Fruit fly (Drosophila melanogaster) whole organism, embryonic: ENCODE results near the gene Zaf1.

Source experiments
- Asciz ChIP-seq: fragments of 200-800 bp; sonication (Bioruptor generic); optimal IDR thresholded peaks from 2 replicates; lab custom pipeline; 2017; ENCODE audit warnings: missing biosample characterization, mild to moderate bottlenecking, missing genetic modification characterization, missing genetic modification reagents
- CG10209 ChIP-seq: fragments of 200-800 bp; sonication (Bioruptor generic); optimal IDR thresholded peaks from 3 replicates; lab custom pipeline; 2017; ENCODE audit warnings: missing biosample characterization, mild to moderate bottlenecking, missing genetic modification characterization, missing genetic modification reagents
- CG10267 ChIP-seq: fragments of 200-800 bp; sonication (Bioruptor generic); optimal IDR thresholded peaks from 2 replicates; lab custom pipeline; 2018; ENCODE audit warnings: missing biosample characterization, mild to moderate bottlenecking, missing genetic modification characterization, moderate library complexity
- CG10321 ChIP-seq: fragments of 200-800 bp; sonication (Bioruptor generic); IDR thresholded peaks from 2 replicates; pipeline ENCODE4 v1.3.6; 2022; ENCODE audit warnings: missing biosample characterization, missing genetic modification characterization
- CG10366 ChIP-seq: fragments of 200-800 bp; sonication (Bioruptor generic); IDR thresholded peaks from 2 replicates; pipeline ENCODE4 v1.3.6; 2022; ENCODE audit warnings: missing biosample characterization, missing genetic modification characterization
- CG11456 ChIP-seq: fragments of 200-800 bp; sonication (Bioruptor generic); IDR thresholded peaks from 3 replicates; pipeline ENCODE4 v1.3.6; 2022; ENCODE audit warnings: missing biosample characterization, missing genetic modification characterization
- CG12104 ChIP-seq: fragments of 200-800 bp; sonication (Bioruptor generic); optimal IDR thresholded peaks from 3 replicates; lab custom pipeline; 2016; ENCODE audit warnings: missing biosample characterization, missing genetic modification characterization
- CG13287 ChIP-seq: fragments of 200-800 bp; sonication (Bioruptor generic); IDR thresholded peaks from 2 replicates; pipeline ENCODE4 v1.3.6; 2022; ENCODE audit warnings: missing biosample characterization, missing genetic modification characterization; ENCODE audit not compliant: partially characterized antibody
- CG15269 ChIP-seq: fragments of 200-800 bp; sonication (Bioruptor generic); optimal IDR thresholded peaks from 2 replicates; lab custom pipeline; 2018; ENCODE audit warnings: missing biosample characterization, mild to moderate bottlenecking, missing genetic modification characterization, moderate library complexity
- CG15696 ChIP-seq: fragments of 200-800 bp; sonication (Bioruptor generic); optimal IDR thresholded peaks from 2 replicates; lab custom pipeline; 2019; ENCODE audit warnings: missing biosample characterization, mild to moderate bottlenecking, missing genetic modification characterization, moderate library complexity
- CG16779 ChIP-seq: fragments of 200-800 bp; sonication (Bioruptor generic); IDR thresholded peaks from 2 replicates; pipeline ENCODE4 v1.3.6; 2022; ENCODE audit warnings: missing biosample characterization, missing genetic modification characterization
- CG16813 ChIP-seq: fragments of 200-800 bp; sonication (Bioruptor generic); IDR thresholded peaks from 3 replicates; pipeline ENCODE4 v1.3.6; 2022; ENCODE audit warnings: missing biosample characterization, missing genetic modification characterization; ENCODE audit not compliant: partially characterized antibody
- CG17186 ChIP-seq: fragments of 200-800 bp; sonication (Bioruptor generic); optimal IDR thresholded peaks from 3 replicates; lab custom pipeline; 2017; ENCODE audit warnings: missing biosample characterization, missing genetic modification reagents, missing genetic modification characterization
- CG2202 ChIP-seq: fragments of 200-800 bp; sonication (Bioruptor generic); optimal IDR thresholded peaks from 2 replicates; lab custom pipeline; 2018; ENCODE audit warnings: missing biosample characterization, mild to moderate bottlenecking, missing genetic modification characterization
- CG30020 ChIP-seq: fragments of 200-800 bp; optimal IDR thresholded peaks from 2 replicates; lab custom pipeline; 2019; ENCODE audit warnings: missing biosample characterization, mild to moderate bottlenecking, missing genetic modification characterization, moderate library complexity
- CG34422 ChIP-seq: fragments of 200-800 bp; sonication (Bioruptor generic); IDR thresholded peaks from 3 replicates; pipeline ENCODE4 v1.3.6; 2022; ENCODE audit warnings: missing biosample characterization, missing genetic modification characterization
- CG6175 ChIP-seq: fragments of 200-800 bp; sonication (Bioruptor generic); IDR thresholded peaks from 3 replicates; pipeline ENCODE4 v1.3.6; 2022; ENCODE audit warnings: missing biosample characterization, missing genetic modification characterization
- CG6654 ChIP-seq: fragments of 200-800 bp; sonication (Bioruptor generic); optimal IDR thresholded peaks from 2 replicates; lab custom pipeline; 2017; ENCODE audit warnings: missing biosample characterization, mild to moderate bottlenecking, missing genetic modification characterization
- CG6854 ChIP-seq: fragments of 200-800 bp; sonication (Bioruptor generic); optimal IDR thresholded peaks from 3 replicates; lab custom pipeline; 2017; ENCODE audit warnings: missing biosample characterization, mild to moderate bottlenecking, missing genetic modification characterization
- CG7928 ChIP-seq: fragments of 200-800 bp; sonication (Bioruptor generic); optimal IDR thresholded peaks from 2 replicates; lab custom pipeline; 2017; ENCODE audit warnings: missing biosample characterization, mild to moderate bottlenecking, missing genetic modification characterization
- CG8089 ChIP-seq: fragments of 200-800 bp; sonication (Bioruptor generic); optimal IDR thresholded peaks from 3 replicates; lab custom pipeline; 2016; ENCODE audit warnings: missing biosample characterization, missing genetic modification characterization
- CG9215 ChIP-seq: fragments of 200-800 bp; sonication (Bioruptor generic); IDR thresholded peaks from 2 replicates; pipeline ENCODE4 v1.3.6; 2022; ENCODE audit warnings: missing biosample characterization, missing genetic modification characterization
- Chrac-16 ChIP-seq: fragments of 200-800 bp; sonication (Bioruptor generic); optimal IDR thresholded peaks from 3 replicates; lab custom pipeline; 2016; ENCODE audit warnings: missing biosample characterization, missing genetic modification characterization
- Fer1 ChIP-seq: fragments of 200-800 bp; sonication (Bioruptor generic); optimal IDR thresholded peaks from 2 replicates; lab custom pipeline; 2017; ENCODE audit warnings: missing biosample characterization, mild to moderate bottlenecking, missing genetic modification characterization
- Gsc ChIP-seq: fragments of 200-800 bp; sonication (Bioruptor generic); IDR thresholded peaks from 2 replicates; pipeline ENCODE4 v1.3.6; 2022; ENCODE audit warnings: missing biosample characterization, missing genetic modification characterization
- Hmx ChIP-seq: fragments of 200-800 bp; sonication (Bioruptor generic); optimal IDR thresholded peaks from 2 replicates; lab custom pipeline; 2016; ENCODE audit warnings: missing biosample characterization, missing genetic modification characterization
- Lim3 ChIP-seq: fragments of 200-800 bp; sonication (Bioruptor generic); IDR thresholded peaks from 2 replicates; pipeline ENCODE4 v1.3.6; 2022; ENCODE audit warnings: missing biosample characterization, missing genetic modification characterization
- Ravus ChIP-seq: fragments of 200-800 bp; sonication (Bioruptor generic); IDR thresholded peaks from 2 replicates; pipeline ENCODE4 v1.3.6; 2022; ENCODE audit warnings: missing biosample characterization, missing genetic modification characterization
- Rx ChIP-seq: fragments of 200-800 bp; sonication (Bioruptor generic); IDR thresholded peaks from 2 replicates; pipeline ENCODE4 v1.3.6; 2022; ENCODE audit warnings: missing biosample characterization, missing genetic modification characterization
- Sox100B ChIP-seq: fragments of 200-800 bp; sonication (Bioruptor generic); optimal IDR thresholded peaks from 3 replicates; lab custom pipeline; 2018; ENCODE audit warnings: missing biosample characterization, mild to moderate bottlenecking, missing genetic modification characterization
- Usf ChIP-seq: fragments of 200-800 bp; sonication (Bioruptor generic); optimal IDR thresholded peaks from 2 replicates; lab custom pipeline; 2017; ENCODE audit warnings: missing genotype, missing biosample characterization, missing genetic modification characterization
- aop ChIP-seq: fragments of 200-800 bp; sonication (Bioruptor generic); IDR thresholded peaks from 2 replicates; pipeline ENCODE4 v1.3.6; 2022; ENCODE audit warnings: missing biosample characterization, missing genetic modification characterization
- bsh ChIP-seq, 2 experiments: fragments of 200-800 bp; sonication (Bioruptor generic); optimal IDR thresholded peaks; 2 replicates each; lab custom pipeline; 2017 to 2018; ENCODE audit warnings: mild to moderate bottlenecking in 2 of 2, missing biosample characterization in 2 of 2, missing genetic modification characterization in 2 of 2, moderate library complexity in 1 of 2
- btn ChIP-seq: fragments of 200-800 bp; sonication (Bioruptor generic); optimal IDR thresholded peaks from 2 replicates; lab custom pipeline; 2016; ENCODE audit warnings: missing biosample characterization, missing genetic modification characterization
- dmrt99B ChIP-seq: fragments of 200-800 bp; sonication (Bioruptor generic); optimal IDR thresholded peaks from 2 replicates; lab custom pipeline; 2018; ENCODE audit warnings: missing biosample characterization, mild to moderate bottlenecking, missing genetic modification characterization, moderate library complexity
- dpn ChIP-seq, 2 experiments: fragments of 200-800 bp; sonication (Bioruptor generic); optimal IDR thresholded peaks; 3 replicates each; lab custom pipeline; 2016; ENCODE audit warnings: missing biosample characterization in 2 of 2, missing genetic modification characterization in 2 of 2
- exex ChIP-seq: fragments of 200-800 bp; sonication (Bioruptor generic); optimal IDR thresholded peaks from 4 replicates; lab custom pipeline; 2018; ENCODE audit warnings: missing biosample characterization, mild to moderate bottlenecking, missing genetic modification characterization, moderate library complexity
- fd64A ChIP-seq: fragments of 200-800 bp; sonication (Bioruptor generic); optimal IDR thresholded peaks from 3 replicates; lab custom pipeline; 2018; ENCODE audit warnings: missing biosample characterization, mild to moderate bottlenecking, missing genetic modification characterization
- gcm2 ChIP-seq: fragments of 200-800 bp; sonication (Bioruptor generic); optimal IDR thresholded peaks from 2 replicates; lab custom pipeline; 2016; ENCODE audit warnings: missing biosample characterization, missing genetic modification characterization
- gem ChIP-seq: fragments of 200-800 bp; sonication (Bioruptor generic); optimal IDR thresholded peaks from 2 replicates; lab custom pipeline; 2019; ENCODE audit warnings: missing biosample characterization, mild to moderate bottlenecking, missing genetic modification characterization, moderate library complexity
- hkb ChIP-seq, 2 experiments: fragments of 200-800 bp in 1 of 2; fragments of >200 bp in 1 of 2; sonication (Bioruptor generic) in 1 of 2; IDR thresholded peaks in 1 of 2; optimal IDR thresholded peaks in 1 of 2; 2 replicates each; pipeline versions ENCODE4 v1.3.6 to Lab custom; 2017 to 2022; ENCODE audit warnings: missing biosample characterization in 1 of 2, missing genetic modification characterization in 1 of 2
- jing ChIP-seq: fragments of 200-800 bp; sonication (Bioruptor generic); optimal IDR thresholded peaks from 2 replicates; lab custom pipeline; 2018; ENCODE audit warnings: missing biosample characterization, mild to moderate bottlenecking, missing genetic modification characterization
- klu ChIP-seq: fragments of 200-800 bp; sonication (Bioruptor generic); IDR thresholded peaks from 2 replicates; pipeline ENCODE4 v1.3.6; 2022; ENCODE audit warnings: missing biosample characterization, missing genetic modification characterization
- lov ChIP-seq, 2 experiments: fragments of 200-800 bp in 1 of 2; fragments of >200 bp in 1 of 2; sonication (Bioruptor generic) in 1 of 2; IDR thresholded peaks in 1 of 2; optimal IDR thresholded peaks in 1 of 2; 2 replicates in 1 of 2; 3 replicates in 1 of 2; pipeline versions ENCODE4 v1.3.6 to Lab custom; 2017 to 2022; ENCODE audit warnings: missing biosample characterization in 1 of 2, missing genetic modification characterization in 1 of 2
- pho ChIP-seq: fragments of 200-800 bp; sonication (Bioruptor generic); optimal IDR thresholded peaks from 2 replicates; lab custom pipeline; 2016; ENCODE audit warnings: missing biosample characterization, missing genetic modification characterization
- sima ChIP-seq: fragments of 200-800 bp; sonication (Bioruptor generic); optimal IDR thresholded peaks from 2 replicates; lab custom pipeline; 2016; ENCODE audit warnings: missing biosample characterization, missing genetic modification characterization
- slbo ChIP-seq: fragments of 200-800 bp; sonication (Bioruptor generic); IDR thresholded peaks from 2 replicates; pipeline ENCODE4 v1.3.6; 2022; ENCODE audit warnings: missing biosample characterization, missing genetic modification characterization
- ttk ChIP-seq: fragments of 200-800 bp; sonication (Bioruptor generic); IDR thresholded peaks from 2 replicates; pipeline ENCODE4 v2.1.2; 2022; ENCODE audit warnings: missing biosample characterization, missing genetic modification characterization
- wor ChIP-seq: fragments of 200-800 bp; sonication (Bioruptor generic); IDR thresholded peaks from 2 replicates; pipeline ENCODE4 v1.3.6; 2022; ENCODE audit warnings: missing biosample characterization, missing genetic modification characterization
- zf30C ChIP-seq: fragments of 200-800 bp; sonication (Bioruptor generic); optimal IDR thresholded peaks from 3 replicates; lab custom pipeline; 2018; ENCODE audit warnings: missing biosample characterization, mild to moderate bottlenecking, missing genetic modification characterization

Gene Zaf1

dm6 chr3R:11649449-11649848, 24.0 kb upstream of the Zaf1 start (continued):
- peak; percentile 88 for TF ChIP-seq jing (GFP tag; lab: Kevin White, UChicago)
- TF ChIP-seq CG30020 (tag; lab: Kevin White, UChicago), result peak; percentile 64
- TF ChIP-seq Gsc (GFP tag; lab: Robert Waterston, UW), result peak; percentile 83
- TF ChIP-seq CG10366 (GFP tag; lab: Robert Waterston, UW), result peak; percentile 98
- TF ChIP-seq CG10267 (tag; lab: Kevin White, UChicago), result peak; percentile 77
- peak; percentile 92 for TF ChIP-seq aop
- TF ChIP-seq ttk, result peak; percentile 96
- no peak for TF ChIP-seq CG13287 (GFP tag; lab: Robert Waterston, UW)
- TF ChIP-seq Asciz (GFP tag; lab: Kevin White, UChicago), result peak; percentile 89
- peak; percentile 96 for TF ChIP-seq gem (tag; lab: Kevin White, UChicago)
- TF ChIP-seq btn, result peak; percentile 91
- TF ChIP-seq slbo (GFP tag; lab: Robert Waterston, UW), result peak; percentile 99
- TF ChIP-seq CG8089, result peak; percentile 92
- TF ChIP-seq CG11456 (GFP tag; lab: Robert Waterston, UW), result peak; percentile 98
- TF ChIP-seq Lim3 (GFP tag; lab: Robert Waterston, UW), result peak; percentile 91
- TF ChIP-seq CG15269 (tag; lab: Kevin White, UChicago), result peak; percentile 98
- TF ChIP-seq wor, result peak; percentile 91
- peak; percentile 34 for TF ChIP-seq CG17186 (GFP tag; lab: Kevin White, UChicago)
- no peak for TF ChIP-seq lov (optimal IDR thresholded peaks at IDR 0.05; lab: Kevin White, UChicago)
- peak; percentile 92; the same call in 2 of the 3 replicates for TF ChIP-seq lov (GFP tag; IDR thresholded peaks at IDR 0.05; lab: Robert Waterston, UW)
- TF ChIP-seq Fer1 (GFP tag; lab: Kevin White, UChicago), result peak; percentile 94
- TF ChIP-seq klu (GFP tag; lab: Robert Waterston, UW), result peak; percentile 93
- TF ChIP-seq CG9215, result peak; percentile 95
- peak; percentile 98 for TF ChIP-seq dpn (GFP tag; optimal IDR thresholded peaks at IDR 0.05; lab: Kevin White, UChicago)
- TF ChIP-seq Hmx (GFP tag; lab: Kevin White, UChicago), result peak; percentile 90
- TF ChIP-seq CG16813 (GFP tag; lab: Robert Waterston, UW), result no peak
- TF ChIP-seq CG6854 (GFP tag; lab: Kevin White, UChicago), result peak; percentile 89
- TF ChIP-seq Usf (GFP tag; lab: Kevin White, UChicago), result peak; percentile 85
- peak in 1 of 2 experiments; percentile 87 for TF ChIP-seq bsh (GFP tag; optimal IDR thresholded peaks at IDR 0.05; lab: Kevin White, UChicago)
- peak; percentile 97 for TF ChIP-seq Rx (GFP tag; lab: Robert Waterston, UW)
- TF ChIP-seq Chrac-16 (GFP tag; lab: Kevin White, UChicago), result peak; percentile 95
- TF ChIP-seq CG6175, result peak; percentile 96
- peak; percentile 95 for TF ChIP-seq CG10209
- peak; percentile 82 for TF ChIP-seq CG10321
- TF ChIP-seq gcm2 (GFP tag; lab: Kevin White, UChicago), result peak; percentile 96
- TF ChIP-seq CG7928 (GFP tag; lab: Kevin White, UChicago), result peak; percentile 81
- TF ChIP-seq CG6654, result peak; percentile 69
- TF ChIP-seq exex (tag; lab: Kevin White, UChicago), result peak; percentile 78
- TF ChIP-seq fd64A (GFP tag; lab: Kevin White, UChicago), result peak; percentile 71
- TF ChIP-seq CG34422, result peak; percentile 97
- no peak for TF ChIP-seq zf30C (GFP tag; lab: Kevin White, UChicago)
- TF ChIP-seq Ravus (GFP tag; lab: Robert Waterston, UW), result peak; percentile 93
- peak; percentile 95 for TF ChIP-seq CG12104 (GFP tag; lab: Kevin White, UChicago)
- TF ChIP-seq CG2202, result peak; percentile 41
- TF ChIP-seq dmrt99B (tag; lab: Kevin White, UChicago), result peak; percentile 97
- peak; percentile 97 for TF ChIP-seq pho
- TF ChIP-seq hkb (optimal IDR thresholded peaks at IDR 0.05; lab: Kevin White, UChicago), result no peak
- peak; percentile 97 for TF ChIP-seq hkb (GFP tag; IDR thresholded peaks at IDR 0.05; lab: Robert Waterston, UW)
- TF ChIP-seq sima (GFP tag; lab: Kevin White, UChicago), result peak; percentile 84
- peak; percentile 98 for TF ChIP-seq CG16779 (GFP tag; lab: Robert Waterston, UW)
- TF ChIP-seq Sox100B (GFP tag; lab: Kevin White, UChicago), result peak; percentile 91
- peak; percentile 83 for TF ChIP-seq CG15696
